Fruit fly (Drosophila melanogaster) whole organism, prepupa: ENCODE measurements around the gene CG43935.

Source experiments
- Blimp-1 ChIP-seq: fragments of 200-800 bp; sonication (Bioruptor generic); optimal IDR thresholded peaks from 3 replicates; lab custom pipeline; 2017; ENCODE audit warnings: missing biosample characterization, missing genetic modification characterization, mild to moderate bottlenecking, moderate library complexity, missing genetic modification reagents
- CG10631 ChIP-seq: fragments of 200-800 bp; sonication (Bioruptor generic); optimal IDR thresholded peaks from 2 replicates; lab custom pipeline; 2016; ENCODE audit warnings: missing biosample characterization, missing genetic modification characterization
- CG10669 ChIP-seq: fragments of 200-800 bp; sonication (Bioruptor generic); optimal IDR thresholded peaks from 3 replicates; lab custom pipeline; 2018; ENCODE audit warnings: missing biosample characterization, mild to moderate bottlenecking, missing genetic modification characterization, moderate library complexity
- CG11294 ChIP-seq: fragments of 200-800 bp; sonication (Bioruptor generic); IDR thresholded peaks from 2 replicates; pipeline ENCODE4 v1.3.6; 2022; ENCODE audit warnings: missing biosample characterization, missing genetic modification characterization
- CG11902 ChIP-seq: fragments of 200-800 bp; sonication (Bioruptor generic); optimal IDR thresholded peaks from 3 replicates; lab custom pipeline; 2016; ENCODE audit warnings: missing biosample characterization, missing genetic modification characterization
- CG1621 ChIP-seq: fragments of 200-800 bp; sonication (Bioruptor generic); optimal IDR thresholded peaks from 3 replicates; lab custom pipeline; 2018; ENCODE audit warnings: missing biosample characterization, mild to moderate bottlenecking, missing genetic modification characterization
- CG16779 ChIP-seq: fragments of 200-800 bp; sonication (Bioruptor generic); optimal IDR thresholded peaks from 3 replicates; lab custom pipeline; 2017; ENCODE audit warnings: missing biosample characterization, mild to moderate bottlenecking, missing genetic modification characterization
- CG3032 ChIP-seq: fragments of 200-800 bp; optimal IDR thresholded peaks from 2 replicates; lab custom pipeline; 2019; ENCODE audit warnings: missing biosample characterization, mild to moderate bottlenecking, missing genetic modification characterization, moderate library complexity
- CG31627 ChIP-seq: fragments of 200-800 bp; sonication (Bioruptor generic); optimal IDR thresholded peaks from 3 replicates; lab custom pipeline; 2016; ENCODE audit warnings: missing biosample characterization, missing genetic modification characterization
- CG32006 ChIP-seq: fragments of 200-800 bp; sonication (Bioruptor generic); optimal IDR thresholded peaks from 3 replicates; lab custom pipeline; 2017; ENCODE audit warnings: missing biosample characterization, mild to moderate bottlenecking, missing genetic modification characterization
- CG34406 ChIP-seq: fragments of 200-800 bp; sonication (Bioruptor generic); optimal IDR thresholded peaks from 3 replicates; lab custom pipeline; 2016; ENCODE audit warnings: missing biosample characterization, missing genetic modification characterization
- CG4318 ChIP-seq: fragments of 200-800 bp; sonication (Bioruptor generic); optimal IDR thresholded peaks from 3 replicates; lab custom pipeline; 2017; ENCODE audit warnings: missing biosample characterization, mild to moderate bottlenecking, missing genetic modification characterization
- CG6792 ChIP-seq: fragments of 200-800 bp; sonication (Bioruptor generic); optimal IDR thresholded peaks from 3 replicates; lab custom pipeline; 2016; ENCODE audit warnings: missing biosample characterization, missing genetic modification characterization
- CG6808 ChIP-seq: fragments of 200-800 bp; sonication (Bioruptor generic); optimal IDR thresholded peaks from 3 replicates; lab custom pipeline; 2017; ENCODE audit warnings: missing biosample characterization, missing genetic modification characterization, mild to moderate bottlenecking, moderate library complexity, missing genetic modification reagents
- CG7368 ChIP-seq: fragments of 200-800 bp; sonication (Bioruptor generic); optimal IDR thresholded peaks from 3 replicates; lab custom pipeline; 2016; ENCODE audit warnings: missing biosample characterization, missing genetic modification characterization
- CG8119 ChIP-seq: fragments of 200-800 bp; sonication (Bioruptor generic); IDR thresholded peaks from 3 replicates; pipeline ENCODE4 v1.3.6; 2022; ENCODE audit warnings: missing biosample characterization, missing genetic modification characterization
- CG8319 ChIP-seq: fragments of 200-800 bp; sonication (Bioruptor generic); optimal IDR thresholded peaks from 3 replicates; lab custom pipeline; 2016; ENCODE audit warnings: missing biosample characterization, missing genetic modification characterization
- CG8632 ChIP-seq: fragments of 200-800 bp; sonication (Bioruptor generic); optimal IDR thresholded peaks from 3 replicates; lab custom pipeline; 2016; ENCODE audit warnings: missing biosample characterization, missing genetic modification characterization
- CG9139 ChIP-seq: fragments of 200-800 bp; sonication (Bioruptor generic); optimal IDR thresholded peaks from 3 replicates; lab custom pipeline; 2017; ENCODE audit warnings: missing biosample characterization, mild to moderate bottlenecking, missing genetic modification characterization
- Eip78C ChIP-seq: fragments of 200-800 bp; sonication (Bioruptor generic); peaks from one replicate; lab custom pipeline; 2016; ENCODE audit warnings: missing biosample characterization, missing genetic modification characterization
- Eip93F ChIP-seq: fragments of 200-800 bp; sonication (Bioruptor generic); optimal IDR thresholded peaks from 2 replicates; lab custom pipeline; 2016; ENCODE audit warnings: missing biosample characterization, mild to moderate bottlenecking, missing genetic modification characterization
- Ets21C ChIP-seq: fragments of 200-800 bp; sonication (Bioruptor generic); optimal IDR thresholded peaks from 3 replicates; lab custom pipeline; 2016; ENCODE audit warnings: missing biosample characterization, missing genetic modification characterization
- Ets96B ChIP-seq: fragments of 200-800 bp; optimal IDR thresholded peaks from 2 replicates; lab custom pipeline; 2019; ENCODE audit warnings: missing biosample characterization, mild to moderate bottlenecking, missing genetic modification characterization, moderate library complexity
- Gug ChIP-seq: fragments of 200-800 bp; sonication (Bioruptor generic); IDR thresholded peaks from 2 replicates; pipeline ENCODE4 v1.3.6; 2022; ENCODE audit warnings: missing biosample characterization, missing genetic modification characterization
- Hr38 ChIP-seq: sonication (Bioruptor generic); optimal IDR thresholded peaks from 2 replicates; lab custom pipeline; 2016; ENCODE audit warnings: missing biosample characterization, missing genetic modification characterization
- Hr39 ChIP-seq: fragments of 200-800 bp; sonication (Bioruptor generic); optimal IDR thresholded peaks from 2 replicates; lab custom pipeline; 2016; ENCODE audit warnings: missing biosample characterization, missing genetic modification characterization
- Lpt ChIP-seq: fragments of 200-800 bp; sonication (Bioruptor generic); optimal IDR thresholded peaks from 3 replicates; lab custom pipeline; 2016; ENCODE audit warnings: missing biosample characterization, missing genetic modification characterization
- Met ChIP-seq: fragments of 200-800 bp; sonication (Bioruptor generic); optimal IDR thresholded peaks from 3 replicates; lab custom pipeline; 2016; ENCODE audit warnings: missing biosample characterization, missing genetic modification characterization
- Smox ChIP-seq: fragments of 200-800 bp; sonication (Bioruptor generic); optimal IDR thresholded peaks from 3 replicates; lab custom pipeline; 2016; ENCODE audit warnings: missing biosample characterization, missing genetic modification characterization
- Sox15 ChIP-seq: fragments of 200-800 bp; sonication (Bioruptor generic); optimal IDR thresholded peaks from 3 replicates; lab custom pipeline; 2016; ENCODE audit warnings: missing biosample characterization, missing genetic modification characterization
- achi ChIP-seq: fragments of 200-800 bp; sonication (Bioruptor generic); optimal IDR thresholded peaks from 3 replicates; lab custom pipeline; 2016; ENCODE audit warnings: missing biosample characterization, missing genetic modification characterization
- acj6 ChIP-seq: fragments of 200-800 bp; sonication (Bioruptor generic); optimal IDR thresholded peaks from 3 replicates; lab custom pipeline; 2016; ENCODE audit warnings: missing biosample characterization, missing genetic modification characterization
- dac ChIP-seq: fragments of 200-800 bp; sonication (Bioruptor generic); optimal IDR thresholded peaks from 2 replicates; lab custom pipeline; 2017; ENCODE audit warnings: missing biosample characterization, mild to moderate bottlenecking, missing genetic modification characterization
- dsx ChIP-seq: fragments of 200-800 bp; optimal IDR thresholded peaks from 3 replicates; lab custom pipeline; 2019; ENCODE audit warnings: missing biosample characterization, mild to moderate bottlenecking, missing genetic modification characterization, moderate library complexity; ENCODE audit not compliant: poor library complexity, severe bottlenecking
- eg ChIP-seq: fragments of 200-800 bp; sonication (Bioruptor generic); IDR thresholded peaks from 3 replicates; pipeline ENCODE4 v1.3.6; 2022; ENCODE audit warnings: missing biosample characterization, missing genetic modification characterization
- esn ChIP-seq: fragments of 200-800 bp; sonication (Bioruptor generic); optimal IDR thresholded peaks from 2 replicates; lab custom pipeline; 2016; ENCODE audit warnings: missing biosample characterization, mild to moderate bottlenecking, missing genetic modification characterization, moderate library complexity
- fd59A ChIP-seq: fragments of 200-800 bp; sonication (Bioruptor generic); optimal IDR thresholded peaks from 2 replicates; lab custom pipeline; 2017; ENCODE audit warnings: missing biosample characterization, mild to moderate bottlenecking, missing genetic modification characterization, missing genetic modification reagents
- fd85E ChIP-seq: fragments of 200-800 bp; sonication (Bioruptor generic); optimal IDR thresholded peaks from 3 replicates; lab custom pipeline; 2016; ENCODE audit warnings: missing biosample characterization, missing genetic modification characterization
- fkh ChIP-seq: fragments of 200-800 bp; sonication (Bioruptor generic); optimal IDR thresholded peaks from 3 replicates; lab custom pipeline; 2017; ENCODE audit warnings: missing biosample characterization, mild to moderate bottlenecking, missing genetic modification characterization, moderate library complexity
- salr ChIP-seq, 2 experiments: fragments of 200-800 bp; sonication (Bioruptor generic); optimal IDR thresholded peaks; 3 replicates each; lab custom pipeline; 2016 to 2018; ENCODE audit warnings: missing biosample characterization in 2 of 2, missing genetic modification characterization in 2 of 2, mild to moderate bottlenecking in 1 of 2
- ss ChIP-seq, 2 experiments: fragments of 200-800 bp; sonication (Bioruptor generic); optimal IDR thresholded peaks; 2 replicates in 1 of 2; 3 replicates in 1 of 2; lab custom pipeline; 2017 to 2018; ENCODE audit warnings: mild to moderate bottlenecking in 2 of 2, missing biosample characterization in 2 of 2, missing genetic modification characterization in 2 of 2, moderate library complexity in 1 of 2
- svp ChIP-seq: fragments of 200-800 bp; sonication (Bioruptor generic); peaks from one replicate; lab custom pipeline; 2016; ENCODE audit warnings: missing biosample characterization, missing genetic modification characterization

CG43935 gene

DNA sequence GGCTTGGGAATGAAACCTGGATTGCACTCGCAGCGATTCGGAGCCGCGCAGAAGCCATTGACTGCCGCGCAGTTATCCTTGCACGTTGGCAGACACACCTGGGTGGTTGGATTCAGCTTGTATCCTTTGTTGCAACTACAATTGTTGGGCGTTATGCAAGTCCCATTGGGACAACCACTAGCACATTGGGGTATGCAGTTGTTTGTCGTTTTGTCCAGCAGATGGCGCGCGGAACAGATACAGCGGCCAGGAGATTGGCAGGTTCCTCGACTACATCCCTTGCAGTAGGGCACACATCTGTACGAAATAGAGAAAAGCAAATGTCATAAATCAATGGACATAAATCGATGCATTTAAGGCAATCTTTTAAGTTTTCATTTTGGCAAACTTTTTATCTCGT is 33.4 kb downstream of the CG43935 start:
- TF ChIP-seq fd59A (no peak), ss (GFP tag; optimal IDR thresholded peaks at IDR 0.05; lab: Kevin White, UChicago) (no peak), CG7368 (GFP tag; lab: Kevin White, UChicago) (no peak), Met (GFP tag; lab: Kevin White, UChicago) (no peak), fd85E (no peak), salr (GFP tag; optimal IDR thresholded peaks at IDR 0.05; lab: Kevin White, UChicago) (no peak), CG31627 (no peak), CG11902 (no peak), CG4318 (GFP tag; lab: Kevin White, UChicago) (no peak), svp (GFP tag; lab: Kevin White, UChicago) (no peak)

DNA sequence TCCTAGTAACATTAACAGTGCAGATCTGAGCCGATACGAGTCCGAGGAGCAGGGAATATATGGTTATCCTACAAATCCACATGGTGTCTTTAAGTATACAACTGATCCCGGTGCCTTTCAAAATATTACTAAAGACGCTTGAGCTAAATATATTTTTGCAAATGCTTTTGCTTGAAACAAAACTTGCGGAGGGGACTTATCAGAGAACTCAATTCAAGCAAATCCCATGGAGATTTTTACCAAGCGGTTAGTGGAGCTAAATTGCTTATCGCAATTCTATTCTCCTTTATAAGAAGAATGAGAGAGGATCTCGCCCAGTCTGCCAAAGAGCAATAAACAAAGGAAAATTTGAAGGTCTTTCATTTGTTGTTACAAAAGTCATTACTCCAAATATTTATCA is 34.3 kb downstream of the CG43935 start, which contains the start of gene eater:
Gene eater (minus strand): TSS at position 101 of the 400 bp plus-strand sequence.
- TF ChIP-seq Lpt (GFP tag; lab: Kevin White, UChicago) (no peak), CG3032 (no peak), CG8632 (GFP tag; lab: Kevin White, UChicago) (no peak), CG34406 (no peak), CG6792 (GFP tag; lab: Kevin White, UChicago) (no peak), dac (GFP tag; lab: Kevin White, UChicago) (no peak), Sox15 (GFP tag; lab: Kevin White, UChicago) (no peak), CG8319 (GFP tag; lab: Kevin White, UChicago) (no peak), ss (GFP tag; optimal IDR thresholded peaks at IDR 0.05; lab: Kevin White, UChicago) (no peak), svp (GFP tag; lab: Kevin White, UChicago) (no peak), fkh (no peak), Ets96B (tag; lab: Kevin White, UChicago) (no peak), dsx (GFP tag; lab: Kevin White, UChicago) (no peak), CG10669 (GFP tag; lab: Kevin White, UChicago) (no peak)

DNA sequence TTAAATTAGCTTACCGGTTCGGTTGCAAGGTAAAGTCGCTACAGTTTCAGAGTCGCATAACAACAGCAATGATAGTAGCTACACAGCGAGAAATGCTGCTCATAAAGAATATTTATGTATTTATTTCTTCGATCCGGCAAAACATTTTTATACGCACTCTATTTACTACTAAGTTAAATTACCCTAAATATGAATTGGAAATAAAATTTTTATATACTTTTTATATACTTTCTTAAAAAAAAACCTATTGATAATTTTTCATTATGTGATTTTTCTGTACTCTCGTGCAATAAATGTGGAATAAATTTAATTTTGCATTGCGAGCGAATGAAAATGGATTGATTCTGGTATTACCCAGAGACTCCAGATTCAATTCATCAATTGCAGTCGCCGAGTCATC is 35.7 kb downstream of the CG43935 start, which contains the start of gene Jhbp11:
Gene Jhbp11 (plus strand): TSS at position 301 of the 400 bp plus-strand sequence.
- TF ChIP-seq CG9139 (GFP tag; lab: Kevin White, UChicago) (no peak), CG11902 (no peak), CG16779 (tag; lab: Kevin White, UChicago) (no peak), CG1621 (tag; lab: Kevin White, UChicago) (no peak), Hr39 (GFP tag; lab: Kevin White, UChicago) (no peak), achi (no peak), Blimp-1 (GFP tag; lab: Kevin White, UChicago) (no peak), CG8119 (GFP tag; lab: Robert Waterston, UW) (no peak), eg (GFP tag; lab: Robert Waterston, UW) (0 out of 3 replicates have a peak, but pooled peaks have one; percentile 15), acj6 (GFP tag; lab: Kevin White, UChicago) (no peak), Eip78C (GFP tag; lab: Kevin White, UChicago) (peak; percentile 49)

DNA sequence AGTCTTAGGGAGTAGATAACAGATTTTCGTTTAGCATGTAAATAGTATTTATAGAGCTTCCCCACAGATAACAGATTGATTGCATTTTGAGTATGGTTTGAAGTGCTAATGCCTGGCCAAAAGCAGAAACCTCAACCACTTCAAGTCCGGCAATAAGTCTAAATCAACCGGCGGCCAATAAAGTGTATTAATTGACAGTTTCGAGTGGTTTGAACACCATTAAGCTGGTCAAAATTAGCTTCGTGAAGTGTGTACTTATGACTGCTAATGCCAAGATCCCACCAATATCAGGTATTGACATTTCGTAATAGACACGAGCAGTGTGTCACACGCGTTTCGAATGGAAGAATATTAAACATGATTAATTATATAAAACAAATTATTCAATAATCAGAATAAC is 40.2 kb downstream of the CG43935 start:
- TF ChIP-seq Hr39 (GFP tag; lab: Kevin White, UChicago) = no peak

DNA sequence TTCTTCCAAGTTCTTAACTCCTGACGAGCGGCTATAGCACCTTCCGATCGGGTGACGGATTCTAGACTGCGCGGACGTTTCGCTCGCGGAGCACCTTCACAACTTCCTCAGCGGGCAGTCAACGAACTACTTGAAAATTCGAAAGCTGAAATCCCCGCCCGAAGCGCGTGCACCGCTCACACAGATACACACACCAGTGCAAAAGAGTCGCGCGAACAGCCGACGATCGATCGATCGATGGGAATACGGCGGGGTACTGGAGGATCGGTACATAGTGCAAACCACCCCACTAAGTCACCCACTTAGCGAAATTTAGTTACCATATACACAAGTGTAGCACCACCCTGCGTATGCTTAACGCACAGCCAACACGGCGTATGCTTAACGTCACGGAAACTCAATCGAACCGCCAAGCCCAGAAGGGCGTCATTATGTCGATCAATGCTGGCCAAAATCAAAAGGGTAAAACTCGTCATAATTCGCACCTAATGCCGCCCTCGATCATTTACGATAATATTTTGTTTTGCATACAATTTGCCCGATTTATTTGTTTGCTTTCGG is 41.0 kb downstream of the CG43935 start, which contains the start of gene CAH9:
Gene CAH9 (minus strand): TSS at position 51 of the 561 bp plus-strand sequence.
- TF ChIP-seq Hr38 = no peak
- TF ChIP-seq Smox = no peak
- TF ChIP-seq esn (GFP tag; lab: Kevin White, UChicago) = no peak
- TF ChIP-seq CG10631 = no peak
- TF ChIP-seq Ets21C (GFP tag; lab: Kevin White, UChicago) = no peak
- TF ChIP-seq Lpt (GFP tag; lab: Kevin White, UChicago) = no peak
- no peak for TF ChIP-seq CG1621 (tag; lab: Kevin White, UChicago)
- TF ChIP-seq dsx (GFP tag; lab: Kevin White, UChicago) = no peak
- no peak for TF ChIP-seq salr (GFP tag; optimal IDR thresholded peaks at IDR 0.05; lab: Kevin White, UChicago)
- no peak for TF ChIP-seq CG6808 (GFP tag; lab: Kevin White, UChicago)
- no peak for TF ChIP-seq Ets96B (tag; lab: Kevin White, UChicago)
- TF ChIP-seq Eip93F (GFP tag; lab: Kevin White, UChicago) = no peak
- TF ChIP-seq CG10669 (GFP tag; lab: Kevin White, UChicago) = no peak
- no peak for TF ChIP-seq CG8119 (GFP tag; lab: Robert Waterston, UW)
- TF ChIP-seq CG32006 (GFP tag; lab: Kevin White, UChicago) = no peak
- no peak for TF ChIP-seq CG11294
- no peak for TF ChIP-seq Gug (GFP tag; lab: Robert Waterston, UW)
- no peak for TF ChIP-seq eg (GFP tag; lab: Robert Waterston, UW)
